Worm (Caenorhabditis elegans) whole organism, L4/young adult: Measurements from ENCODE around the gene F14H8.2.

Experiments used
- W03F9.2 ChIP-seq: fragments of 150-350 bp; optimal IDR thresholded peaks from 2 replicates; lab custom pipeline; 2014; ENCODE audit warnings: missing biosample characterization, missing genetic modification characterization
- dao-5 ChIP-seq: sonication (generic microtip); optimal IDR thresholded peaks from 2 replicates; lab custom pipeline; 2016; ENCODE audit warnings: missing genotype, missing genetic modification characterization, moderate library complexity, missing compliant biosample characterization
- him-1 ChIP-seq: sonication (generic microtip); optimal IDR thresholded peaks from 2 replicates; lab custom pipeline; 2016; ENCODE audit warnings: missing genotype, missing genetic modification reagents, missing genetic modification characterization, missing compliant biosample characterization

F14H8.2 gene

DNA sequence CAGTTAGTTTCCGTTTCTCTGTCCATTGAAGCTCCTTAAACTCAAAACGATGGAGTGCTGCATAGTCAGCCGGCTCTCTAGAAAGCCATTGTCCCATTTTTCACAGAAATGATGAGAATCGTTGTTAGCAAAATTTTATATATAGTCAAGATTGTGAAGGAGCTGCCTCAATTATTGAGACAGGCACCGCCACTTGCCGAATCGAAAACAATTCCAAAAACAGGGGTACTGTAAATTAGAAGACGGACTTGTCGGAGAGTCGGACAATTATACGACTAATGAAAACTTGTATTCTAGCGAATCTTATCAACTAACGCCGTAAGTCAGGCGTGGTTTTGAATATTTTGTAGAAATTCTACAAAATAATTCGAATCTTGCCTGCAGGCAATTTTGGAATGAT lies at the start of gene F14H8.2:
Gene F14H8.2 (minus strand): TSS at position 101 of the 400 bp plus-strand sequence.
- TF ChIP-seq dao-5 (no peak), him-1 (tag; lab: Kevin White, UChicago) (no peak), W03F9.2 (tag; lab: Kevin White, UChicago) (no peak)

DNA sequence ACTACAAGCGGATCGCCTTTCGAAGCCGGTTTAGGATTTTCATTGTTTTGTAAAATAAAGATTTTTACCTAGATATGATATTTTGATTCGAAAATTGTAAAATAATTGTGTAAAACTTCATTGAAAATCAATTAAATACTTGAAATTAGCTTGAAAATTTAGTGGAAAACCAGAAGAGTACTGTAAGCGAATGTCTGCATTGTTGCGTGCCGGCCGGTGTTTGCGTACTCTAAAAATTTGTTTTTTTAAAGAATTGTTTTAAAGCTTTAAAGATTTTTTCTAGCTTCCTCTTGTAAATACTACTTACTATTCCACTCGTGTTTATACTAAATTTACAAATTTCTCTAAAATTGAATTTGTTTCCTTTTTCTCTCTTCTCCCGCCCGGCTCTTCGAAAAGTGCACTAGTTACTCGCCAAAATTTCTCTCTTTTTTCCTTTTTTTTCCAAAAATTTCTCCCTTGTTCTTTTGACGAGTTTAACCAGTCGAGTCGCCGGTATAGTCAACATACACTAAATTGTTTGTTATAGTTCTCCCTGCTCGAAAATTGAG lies 49.4 kb upstream of the F14H8.2 start:
- no peak for TF ChIP-seq W03F9.2 (tag; lab: Kevin White, UChicago)
- TF ChIP-seq him-1 (tag; lab: Kevin White, UChicago) = no peak

DNA sequence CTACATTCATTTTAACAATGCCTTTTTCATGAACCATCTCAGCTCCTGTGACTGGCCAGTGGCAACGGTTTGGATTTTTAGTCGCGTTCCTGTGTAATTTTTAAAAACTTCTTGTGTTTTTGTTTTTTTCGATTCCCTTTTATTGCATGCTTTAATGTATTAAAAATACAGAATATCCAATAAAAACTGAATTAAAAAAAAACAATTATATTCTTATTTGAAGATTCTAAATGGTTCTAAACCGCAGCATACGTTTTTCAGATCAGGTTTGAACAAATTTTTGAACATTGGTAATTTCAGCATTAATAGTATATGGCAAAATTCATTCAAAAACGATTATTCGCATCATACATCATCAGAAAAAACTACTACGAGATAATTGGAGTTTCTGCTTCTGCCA lies 48.2 kb upstream of the F14H8.2 start, which contains the start of gene dnj-3:
Gene dnj-3 (plus strand): TSS at position 301 of the 400 bp plus-strand sequence.
- TF ChIP-seq him-1 (tag; lab: Kevin White, UChicago) = no peak
- TF ChIP-seq W03F9.2 (tag; lab: Kevin White, UChicago) = no peak
- TF ChIP-seq dao-5 = no peak

DNA sequence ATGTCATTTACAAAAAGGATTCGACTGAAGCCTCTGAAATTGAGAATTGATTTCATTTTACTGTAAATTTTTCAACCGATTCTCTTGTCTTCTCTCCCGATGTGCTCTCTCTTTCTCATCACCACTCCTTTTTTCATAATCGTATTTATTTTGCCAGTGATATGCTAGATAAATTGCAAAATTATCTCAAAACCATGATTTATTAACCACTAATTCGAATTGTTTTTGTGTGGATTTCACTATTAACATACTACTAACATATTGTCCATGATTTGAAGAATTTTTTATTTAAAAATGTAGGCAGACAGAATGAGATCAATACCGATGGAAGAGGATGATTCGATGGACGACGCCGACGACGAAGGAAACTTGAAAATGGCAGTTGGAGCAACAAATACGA lies 47.0 kb upstream of the F14H8.2 start, which contains the start of gene C25D7.10:
Gene C25D7.10 (plus strand): TSS at position 301 of the 400 bp plus-strand sequence.
- TF ChIP-seq W03F9.2 (tag; lab: Kevin White, UChicago) (no peak), dao-5 (no peak), him-1 (tag; lab: Kevin White, UChicago) (no peak)

DNA sequence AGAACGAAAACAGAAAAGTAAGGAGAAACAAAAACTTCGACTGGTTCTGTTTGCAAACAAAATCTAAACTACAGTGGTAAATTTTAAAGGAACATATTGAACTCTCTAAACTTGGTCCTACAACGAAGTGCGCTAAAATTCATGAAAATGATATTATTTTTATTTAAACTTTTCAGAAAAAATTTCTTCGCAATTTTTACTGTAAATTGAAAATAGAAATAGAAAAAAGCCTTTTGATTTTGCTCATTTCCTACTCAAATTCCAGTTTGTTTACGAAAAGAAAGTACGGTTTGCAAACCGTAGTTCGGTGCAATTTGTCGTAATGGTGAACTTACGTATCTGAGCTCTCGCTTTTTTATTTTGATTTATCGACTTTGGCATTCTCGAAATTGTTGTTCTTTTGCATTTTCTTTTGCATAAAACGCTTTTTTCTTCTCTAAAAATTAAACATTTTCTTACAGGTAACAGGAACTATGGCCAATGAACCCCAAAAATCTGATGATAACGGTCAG lies 45.8 kb upstream of the F14H8.2 start, which contains the start of gene otub-1:
Gene otub-1 (plus strand): TSS at position 462 of the 512 bp plus-strand sequence.
- TF ChIP-seq him-1 (tag; lab: Kevin White, UChicago) (no peak), dao-5 (no peak)

DNA sequence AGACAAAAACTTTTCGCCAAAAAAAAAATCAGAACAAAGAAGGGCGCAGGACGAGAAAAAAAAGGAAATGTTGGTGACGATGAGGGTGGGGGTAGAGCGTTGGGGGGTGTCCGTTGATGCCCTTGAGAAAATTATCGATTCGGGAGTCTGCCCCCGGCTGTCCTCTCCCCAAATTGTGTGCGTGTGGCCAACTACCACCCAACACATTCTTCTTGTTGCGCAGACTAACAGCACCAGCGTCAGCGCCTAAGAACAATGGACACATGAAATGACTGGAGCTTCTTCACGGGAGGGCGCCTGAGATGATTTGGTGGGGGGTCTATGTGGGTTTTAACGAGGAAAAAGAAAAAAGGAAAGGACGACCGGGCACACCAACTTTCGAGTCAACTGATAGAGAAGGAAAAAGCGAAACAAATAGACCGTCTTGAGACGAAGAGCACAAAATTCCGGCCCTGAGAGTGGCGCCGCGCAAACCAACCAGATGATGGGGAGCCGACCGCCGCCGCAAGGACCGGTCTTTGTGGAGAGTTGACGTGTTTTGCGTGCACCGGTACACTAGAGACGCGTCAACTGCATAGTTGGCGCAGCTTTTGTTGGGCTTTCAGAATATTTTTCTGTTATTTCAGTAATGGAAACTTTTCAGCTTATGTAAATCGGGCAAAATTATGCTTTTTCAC lies 45.1 kb upstream of the F14H8.2 start, which contains the start of gene C25D7.9:
Gene C25D7.9 (plus strand): TSS at position 68 of the 677 bp plus-strand sequence.
- TF ChIP-seq W03F9.2 (tag; lab: Kevin White, UChicago) = no peak
- TF ChIP-seq him-1 (tag; lab: Kevin White, UChicago) = no peak
- TF ChIP-seq dao-5 = no peak

DNA sequence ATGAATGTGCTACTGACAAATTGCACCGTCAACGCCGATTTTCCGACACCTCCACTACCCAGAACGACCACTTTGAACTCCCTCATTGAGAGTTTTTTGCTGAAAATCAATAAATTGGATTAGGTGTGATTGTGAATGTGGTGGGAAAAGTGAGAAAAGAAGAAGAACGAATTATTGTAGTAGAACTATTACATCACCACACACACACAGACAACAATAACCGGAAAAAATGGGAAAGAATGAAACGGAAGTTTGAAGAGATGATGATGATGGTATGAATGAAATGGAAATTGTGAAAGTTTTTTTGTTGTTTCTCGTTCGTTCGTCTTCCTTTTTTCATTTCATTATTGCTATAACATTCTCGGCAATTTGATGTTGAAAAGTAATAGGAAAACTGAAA lies 43.9 kb upstream of the F14H8.2 start, which contains the start of gene rap-2:
Gene rap-2 (minus strand): TSS at position 101 of the 400 bp plus-strand sequence.
- TF ChIP-seq dao-5 (no peak), W03F9.2 (tag; lab: Kevin White, UChicago) (no peak), him-1 (tag; lab: Kevin White, UChicago) (no peak)

DNA sequence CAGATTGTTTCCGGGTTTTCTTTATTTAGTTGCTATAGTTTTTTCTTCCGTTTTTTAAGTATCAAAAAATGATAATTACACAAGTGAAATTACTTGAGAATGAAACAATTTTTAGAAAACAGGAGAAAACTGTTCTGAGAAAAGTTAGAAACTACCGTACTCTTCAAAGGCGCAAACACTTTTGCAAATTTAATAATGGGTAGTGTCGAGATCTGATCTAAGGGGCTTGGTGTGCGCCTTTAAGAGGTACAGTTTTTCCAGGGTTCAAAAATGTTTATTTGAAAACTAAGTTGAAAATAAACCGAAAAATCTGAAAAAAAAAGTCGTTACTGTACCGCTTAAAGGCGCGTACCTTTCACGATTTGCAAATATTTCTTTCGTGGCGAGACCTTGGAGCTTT lies 40.5 kb upstream of the F14H8.2 start:
- TF ChIP-seq dao-5 (no peak), him-1 (tag; lab: Kevin White, UChicago) (no peak), W03F9.2 (tag; lab: Kevin White, UChicago) (no peak)

DNA sequence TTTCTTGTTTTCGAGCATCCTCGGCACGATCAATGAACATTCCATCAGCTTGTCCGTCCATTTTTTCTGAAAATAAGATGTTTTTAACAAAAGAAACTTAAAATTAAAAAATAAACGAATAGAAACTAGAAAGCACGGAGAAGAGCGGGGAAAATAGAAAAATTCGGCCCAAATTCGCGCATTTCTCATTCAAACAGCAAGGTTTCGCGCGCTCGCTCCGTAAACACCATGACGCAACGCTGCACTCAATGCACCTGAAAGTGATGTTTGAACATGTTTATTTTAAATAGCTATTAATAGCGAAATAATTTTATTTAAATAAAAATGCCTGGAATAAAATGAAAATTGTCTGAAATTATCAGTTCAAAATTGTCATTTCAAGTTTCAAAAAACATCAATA lies 39.4 kb upstream of the F14H8.2 start, which contains the start of the genes mcm-3 and C25D7.15:
Gene mcm-3 (minus strand): TSS at position 66 of the 400 bp plus-strand sequence.
Gene C25D7.15 (plus strand): TSS at position 275 of the 400 bp plus-strand sequence.
- TF ChIP-seq dao-5 = no peak
- TF ChIP-seq W03F9.2 (tag; lab: Kevin White, UChicago) = peak; percentile 32

DNA sequence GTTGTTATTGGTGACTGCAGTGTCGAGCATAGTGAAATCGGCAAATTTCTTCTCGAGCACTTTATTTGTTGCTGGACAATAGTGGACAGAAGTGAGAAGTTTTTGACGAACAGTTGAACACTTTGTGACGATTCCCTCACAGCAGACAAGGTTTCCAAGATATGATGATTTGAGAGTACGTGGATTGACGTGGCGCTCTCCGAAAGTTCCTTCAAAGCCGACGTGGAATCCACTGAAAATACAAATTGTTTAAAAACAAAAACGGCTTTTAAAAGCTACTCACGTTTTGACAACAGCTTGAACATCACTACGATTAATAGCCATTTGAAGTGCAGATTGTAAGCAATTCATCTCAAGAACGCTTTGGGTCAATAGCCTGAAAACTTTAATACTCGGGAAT lies 38.8 kb upstream of the F14H8.2 start:
- TF ChIP-seq dao-5 (no peak), him-1 (tag; lab: Kevin White, UChicago) (no peak), W03F9.2 (tag; lab: Kevin White, UChicago) (no peak)

DNA sequence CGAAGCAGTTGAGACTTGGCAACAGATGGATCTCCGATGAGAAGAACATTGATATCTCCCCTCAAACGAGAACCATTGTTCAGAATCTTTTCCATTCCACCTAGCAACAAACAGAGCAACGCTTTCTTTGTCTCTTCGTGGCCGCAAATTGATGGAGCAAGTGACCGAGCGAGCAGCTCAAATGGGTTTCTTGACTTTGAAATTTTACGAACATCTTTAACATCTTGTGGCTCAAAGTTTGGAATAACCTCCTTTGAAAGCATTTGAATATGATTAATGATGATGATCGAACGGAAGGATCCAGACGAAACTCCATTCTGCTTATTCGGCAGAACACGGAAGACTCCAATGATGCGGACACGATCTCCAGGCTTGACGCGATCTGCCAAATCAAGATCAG lies 38.3 kb upstream of the F14H8.2 start:
- TF ChIP-seq him-1 (tag; lab: Kevin White, UChicago) = no peak
- TF ChIP-seq W03F9.2 (tag; lab: Kevin White, UChicago) = no peak
- no peak for TF ChIP-seq dao-5

DNA sequence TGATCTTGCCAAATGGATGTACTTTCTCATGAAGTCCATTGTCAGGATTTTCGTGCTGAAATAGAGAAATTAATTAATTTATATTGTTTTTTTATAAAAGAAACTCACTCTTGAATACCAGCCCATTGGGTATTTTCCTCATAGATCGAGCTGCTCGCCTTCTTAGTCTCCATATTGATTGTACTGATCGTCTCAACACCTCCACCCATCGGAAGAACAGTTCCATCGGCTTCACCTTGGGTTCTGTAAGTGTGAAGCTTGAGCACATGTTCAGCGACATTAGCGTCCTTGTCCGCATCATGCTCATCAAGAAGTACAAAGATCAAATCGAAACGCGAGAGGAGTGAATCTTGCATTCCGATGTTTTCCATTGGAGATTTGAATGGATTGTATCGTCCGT lies 37.6 kb upstream of the F14H8.2 start:
- TF ChIP-seq dao-5 (no peak), him-1 (tag; lab: Kevin White, UChicago) (no peak), W03F9.2 (tag; lab: Kevin White, UChicago) (no peak)

DNA sequence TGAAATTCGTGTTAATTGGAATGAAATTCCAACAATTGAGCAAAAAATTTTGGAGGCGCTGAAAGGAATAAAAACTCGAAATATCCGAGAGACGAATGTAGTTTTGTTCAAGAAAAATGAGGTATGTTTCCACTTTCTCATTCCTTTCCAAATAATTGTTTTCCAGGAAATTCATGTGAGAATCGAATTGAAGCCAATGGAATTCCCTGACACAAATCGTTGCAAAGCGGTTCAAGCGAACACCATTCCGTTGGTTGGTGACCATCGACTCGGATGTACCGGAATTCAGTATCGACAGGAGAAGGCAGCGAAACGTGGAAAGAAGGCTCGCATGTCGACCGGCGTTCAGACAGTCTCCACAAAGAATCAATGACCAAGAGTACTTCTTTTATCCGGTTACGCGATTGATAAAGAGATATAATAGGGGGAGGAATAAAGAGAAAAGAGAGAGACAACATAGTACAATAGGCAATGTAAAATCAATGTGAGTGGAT lies 36.3 kb upstream of the F14H8.2 start:
- TF ChIP-seq him-1 (tag; lab: Kevin White, UChicago) = no peak
- TF ChIP-seq W03F9.2 (tag; lab: Kevin White, UChicago) = no peak
- TF ChIP-seq dao-5 = no peak

DNA sequence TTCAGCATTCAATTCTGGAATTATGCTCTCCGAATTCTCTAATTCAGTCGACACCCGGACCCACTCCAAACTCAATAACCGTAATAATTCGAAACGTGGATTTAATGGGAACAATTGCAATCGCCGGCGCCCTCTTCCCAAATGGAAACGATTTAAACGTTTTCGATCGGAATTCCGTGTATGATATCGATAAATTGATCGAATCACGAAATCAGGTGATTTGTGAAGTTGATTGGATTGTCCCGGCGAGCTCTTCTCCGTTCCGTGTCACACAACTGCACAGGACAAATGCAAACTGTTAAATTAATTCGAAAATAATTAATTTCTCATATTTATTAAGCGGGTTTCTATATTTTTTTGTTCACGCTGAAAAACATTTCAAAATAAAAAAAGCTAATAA lies 35.7 kb upstream of the F14H8.2 start, which contains the start of gene C25D7.16:
Gene C25D7.16 (plus strand): TSS at position 301 of the 400 bp plus-strand sequence.
- no peak for TF ChIP-seq him-1 (tag; lab: Kevin White, UChicago)
- no peak for TF ChIP-seq dao-5
- TF ChIP-seq W03F9.2 (tag; lab: Kevin White, UChicago) = no peak
